Worm (Caenorhabditis elegans) whole organism, mixed stage, embryonic: ENCODE results near the gene spn-4.

Experiments
- bed-3 ChIP-seq: fragments of 200-800 bp; sonication (Bioruptor generic); optimal IDR thresholded peaks from 3 replicates; lab custom pipeline; 2018; ENCODE audit warnings: mild to moderate bottlenecking, missing genetic modification characterization, moderate library complexity, missing compliant biosample characterization
- blmp-1 ChIP-seq: fragments of 150-350 bp; optimal IDR thresholded peaks from 2 replicates; lab custom pipeline; 2014; ENCODE audit warnings: missing biosample characterization, missing genetic modification characterization
- ces-1 ChIP-seq: fragments of 150-350 bp; optimal IDR thresholded peaks from 2 replicates; lab custom pipeline; 2014; ENCODE audit warnings: missing biosample characterization, missing genetic modification reagents, missing genetic modification characterization
- mep-1 ChIP-seq: fragments of 150-350 bp; optimal IDR thresholded peaks from 2 replicates; lab custom pipeline; 2017; ENCODE audit warnings: missing biosample characterization, missing genetic modification reagents, missing genetic modification characterization, inconsistent platforms
- nhr-28 ChIP-seq: fragments of 150-350 bp; optimal IDR thresholded peaks from 2 replicates; lab custom pipeline; 2014; ENCODE audit warnings: missing biosample characterization, missing genetic modification characterization
- nhr-76 ChIP-seq: sonication (generic microtip); optimal IDR thresholded peaks from 2 replicates; lab custom pipeline; 2017; ENCODE audit warnings: missing biosample characterization, missing genetic modification characterization
- pha-4 ChIP-seq: fragments of 150-350 bp; optimal IDR thresholded peaks from 2 replicates; lab custom pipeline; 2018; ENCODE audit warnings: missing biosample characterization, missing genetic modification reagents, missing genetic modification characterization
- sptf-1 ChIP-seq: sonication (generic microtip); optimal IDR thresholded peaks from 2 replicates; lab custom pipeline; 2017; ENCODE audit warnings: mild to moderate bottlenecking, missing genetic modification characterization, moderate library complexity, missing compliant biosample characterization

DNA sequence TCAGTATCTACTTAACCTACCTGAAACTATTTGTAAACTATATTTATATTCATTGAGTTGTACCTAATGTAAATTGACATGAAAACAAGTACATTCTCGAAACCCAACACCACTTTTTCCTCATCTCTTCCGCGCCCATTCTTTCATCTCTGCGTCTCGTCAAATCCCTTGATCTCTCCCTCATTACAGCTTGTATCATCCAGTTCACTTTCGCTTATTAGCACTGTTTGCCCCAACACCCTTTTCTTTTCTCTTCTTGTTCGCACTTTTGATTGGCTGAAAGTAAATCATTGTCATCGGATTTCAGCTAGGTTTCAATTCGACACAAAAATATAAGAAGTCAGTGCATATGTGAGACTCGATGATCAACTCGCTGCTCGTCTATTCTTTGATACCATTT lies 39.9 kb downstream of the spn-4 start, which contains the start of gene T25F10.3:
- TF ChIP-seq sptf-1 (tag; lab: Kevin White, UChicago) (no peak), blmp-1 (tag; lab: Kevin White, UChicago) (peak; percentile 30), nhr-76 (no peak), nhr-28 (tag; lab: Kevin White, UChicago) (no peak), bed-3 (GFP tag; lab: Kevin White, UChicago) (no peak), ces-1 (GFP tag; lab: Kevin White, UChicago) (no peak), pha-4 (no peak), mep-1 (tag; lab: Kevin White, UChicago) (no peak)
